Fruit fly (Drosophila melanogaster) ovary, adult (tissue): ENCODE data around the gene mri.

ENCODE experiments used
- CG17801 ChIP-seq: fragments of 200-800 bp; optimal IDR thresholded peaks from 2 replicates; lab custom pipeline; 2019; ENCODE audit warnings: missing biosample characterization, mild to moderate bottlenecking, missing genetic modification characterization, moderate library complexity; ENCODE audit not compliant: partially characterized antibody

The mri gene

DNA sequence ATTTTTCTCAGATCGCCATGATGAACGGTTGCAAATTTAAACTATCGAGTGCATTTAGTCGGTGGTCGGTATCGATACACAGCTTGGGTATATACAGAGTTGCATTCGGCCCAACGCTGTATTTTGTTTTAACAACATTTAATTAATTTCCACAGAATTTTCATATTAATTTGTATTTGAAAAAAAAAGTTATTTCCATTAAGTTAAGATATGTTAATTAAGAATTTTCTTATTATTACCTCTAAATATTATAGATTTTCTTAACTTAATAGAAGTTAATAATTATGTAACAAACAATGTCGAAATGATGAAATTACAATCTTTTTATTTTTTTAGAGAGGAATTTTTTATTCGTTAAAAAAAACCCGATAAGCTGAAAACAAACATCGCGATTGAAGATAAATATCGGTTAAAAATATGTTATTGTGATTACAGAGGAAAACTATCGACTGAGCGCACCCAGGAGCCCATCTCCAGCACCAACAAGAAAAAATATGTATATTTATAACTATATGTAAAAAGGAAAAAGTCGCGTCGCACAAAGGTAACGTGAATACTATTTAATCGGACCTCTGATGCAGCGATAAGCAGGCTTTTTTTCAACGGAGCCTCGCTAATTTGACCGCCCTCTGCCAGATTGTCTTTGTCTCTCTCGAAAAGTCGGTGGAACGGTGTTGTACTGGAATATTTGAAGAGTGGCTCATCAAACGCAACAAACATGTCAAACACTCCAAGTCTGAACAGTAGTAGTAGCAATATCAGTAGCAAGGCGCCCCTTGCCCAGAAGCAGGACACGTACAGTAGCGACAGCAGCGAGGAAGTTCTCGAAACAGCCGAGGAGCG is at the start of gene mri, which contains the start of gene rno:
TSS of gene mri (plus strand) at position 421 of the 843 bp plus-strand sequence.
TSS of gene rno (minus strand) at position 9 of the 843 bp plus-strand sequence.
- peak; percentile 76 for TF ChIP-seq CG17801 (GFP tag; lab: Kevin White, UChicago)

DNA sequence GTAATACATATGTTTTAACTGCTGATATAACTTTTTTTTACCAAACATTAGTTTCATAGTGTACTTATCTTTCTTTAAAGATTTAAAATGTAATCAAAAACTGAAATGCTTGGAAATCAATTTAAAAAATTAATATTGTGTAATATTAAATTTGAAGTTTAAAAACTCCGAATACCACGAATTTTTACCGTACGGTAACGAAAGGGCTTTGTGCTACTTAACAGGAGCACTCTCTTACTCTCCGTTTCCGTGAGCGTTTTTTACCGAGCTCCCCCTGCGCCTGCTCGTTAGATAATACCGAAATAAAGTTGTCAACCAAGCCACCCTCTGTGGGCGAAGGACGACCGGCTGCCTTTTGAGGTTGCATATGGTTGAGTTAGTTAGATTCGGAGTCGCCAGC is 47.5 kb upstream of the mri start, which contains the start of the genes Dic61B and p130CAS:
TSS of gene Dic61B (minus strand) at position 101 of the 400 bp plus-strand sequence.
TSS of gene p130CAS (plus strand) at position 396 of the 400 bp plus-strand sequence.
- TF ChIP-seq CG17801 (GFP tag; lab: Kevin White, UChicago) = no peak

DNA sequence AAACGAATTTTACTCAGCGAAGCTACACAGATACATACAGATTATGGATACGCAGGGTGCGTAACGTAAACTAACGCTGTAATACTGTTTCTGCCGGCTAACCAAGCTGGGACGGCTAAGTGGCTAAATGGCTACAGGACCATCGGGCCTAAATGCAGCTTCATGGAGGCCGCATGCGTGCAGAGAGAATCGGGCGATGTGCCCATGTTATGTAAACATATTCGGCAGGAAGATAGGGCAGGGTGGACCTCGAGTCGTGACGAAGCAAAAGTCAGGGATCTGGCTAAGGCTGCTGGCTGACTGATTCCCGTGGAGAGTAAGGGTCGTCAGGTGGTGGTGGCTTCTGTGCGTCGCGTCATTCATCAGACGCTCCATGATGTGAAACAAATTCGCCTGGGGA is 46.3 kb upstream of the mri start:
- TF ChIP-seq CG17801 (GFP tag; lab: Kevin White, UChicago) = no peak

DNA sequence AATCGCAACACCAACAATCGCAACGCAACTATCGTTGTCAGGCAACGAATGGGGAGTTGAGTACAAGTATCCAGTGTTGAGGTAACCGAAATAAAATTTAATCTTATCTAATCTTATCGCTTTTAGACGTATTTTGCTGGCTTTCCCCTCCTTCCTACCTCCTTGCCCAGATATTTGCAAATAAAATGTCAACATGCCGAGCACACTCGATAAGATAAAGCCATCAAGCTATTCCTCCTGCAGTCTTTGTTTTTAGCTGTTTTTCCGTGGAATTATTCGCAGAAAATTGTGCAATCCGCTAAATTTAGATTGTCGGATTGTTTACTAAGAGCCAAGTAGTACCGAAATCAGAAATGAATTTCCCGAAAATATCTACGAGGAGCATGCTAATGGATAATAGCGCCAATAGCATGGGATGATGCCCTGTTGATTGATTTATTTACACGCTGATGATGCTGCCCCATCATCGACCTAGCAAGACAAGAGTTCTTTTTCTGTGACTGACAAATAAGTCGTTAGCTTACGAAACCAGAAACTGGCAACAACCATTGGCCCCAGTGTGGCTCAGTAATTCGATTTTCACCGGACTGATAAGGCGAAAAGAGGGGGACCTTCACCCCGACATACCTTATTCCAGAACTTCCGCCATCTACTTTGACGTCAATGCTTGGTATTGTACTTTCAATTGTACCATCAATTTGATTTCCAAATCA is 43.2 kb upstream of the mri start:
- TF ChIP-seq CG17801 (GFP tag; lab: Kevin White, UChicago) = peak; percentile 22

DNA sequence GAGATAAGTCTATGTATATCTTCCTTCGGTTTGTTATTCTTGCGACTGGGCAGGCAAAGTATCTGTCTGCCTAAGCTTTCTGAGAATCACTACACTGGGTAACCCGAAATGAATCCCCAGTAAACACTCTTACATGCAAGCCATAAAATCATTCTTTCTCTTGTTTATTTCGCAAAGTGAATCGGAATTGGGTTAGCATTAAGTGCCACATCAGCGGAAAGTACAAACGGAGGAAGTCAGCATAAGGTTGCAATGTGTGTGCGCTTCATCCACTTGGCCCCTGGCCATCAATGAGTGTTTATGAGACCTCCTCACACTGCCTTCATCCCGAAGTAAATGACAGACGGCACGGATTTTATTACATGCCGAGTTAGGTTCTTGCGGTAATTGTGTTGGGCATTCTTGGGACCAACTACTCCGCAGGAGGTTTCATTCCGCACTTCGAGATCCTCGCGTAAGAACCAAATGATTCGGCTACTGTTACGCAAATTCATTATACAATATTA is 42.2 kb upstream of the mri start:
- no peak for TF ChIP-seq CG17801 (GFP tag; lab: Kevin White, UChicago)

DNA sequence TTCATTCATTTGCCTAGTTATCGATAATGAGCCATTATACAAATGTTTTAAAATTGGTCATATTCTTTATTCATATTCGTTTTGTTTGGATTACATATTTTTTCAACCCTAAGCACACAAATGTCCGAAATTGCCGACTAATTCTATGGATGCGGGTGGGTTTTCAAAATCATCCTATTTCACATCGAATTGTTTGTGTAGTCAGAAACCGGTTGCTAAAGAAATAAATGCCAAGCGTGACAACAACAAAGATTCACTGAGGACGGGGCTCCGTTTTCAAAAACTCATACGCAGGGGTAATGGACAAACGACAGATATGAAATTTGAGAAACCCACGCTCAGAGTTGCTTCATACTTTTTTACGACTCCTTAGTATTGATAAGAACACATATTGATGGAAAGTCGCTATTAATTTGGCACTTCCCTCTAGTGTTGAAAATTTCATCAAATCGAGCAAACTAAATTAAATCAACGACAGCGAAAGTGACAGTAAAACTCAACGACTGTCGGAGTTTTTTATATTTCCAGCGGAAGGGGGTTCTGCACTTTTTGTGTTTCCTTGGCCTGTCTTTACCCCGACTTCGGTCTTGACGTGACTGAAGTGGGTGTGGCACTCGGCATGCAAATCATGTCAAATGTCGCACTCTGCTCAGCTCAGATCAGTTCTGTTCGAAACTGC is 40.4 kb upstream of the mri start:
- no peak for TF ChIP-seq CG17801 (GFP tag; lab: Kevin White, UChicago)

DNA sequence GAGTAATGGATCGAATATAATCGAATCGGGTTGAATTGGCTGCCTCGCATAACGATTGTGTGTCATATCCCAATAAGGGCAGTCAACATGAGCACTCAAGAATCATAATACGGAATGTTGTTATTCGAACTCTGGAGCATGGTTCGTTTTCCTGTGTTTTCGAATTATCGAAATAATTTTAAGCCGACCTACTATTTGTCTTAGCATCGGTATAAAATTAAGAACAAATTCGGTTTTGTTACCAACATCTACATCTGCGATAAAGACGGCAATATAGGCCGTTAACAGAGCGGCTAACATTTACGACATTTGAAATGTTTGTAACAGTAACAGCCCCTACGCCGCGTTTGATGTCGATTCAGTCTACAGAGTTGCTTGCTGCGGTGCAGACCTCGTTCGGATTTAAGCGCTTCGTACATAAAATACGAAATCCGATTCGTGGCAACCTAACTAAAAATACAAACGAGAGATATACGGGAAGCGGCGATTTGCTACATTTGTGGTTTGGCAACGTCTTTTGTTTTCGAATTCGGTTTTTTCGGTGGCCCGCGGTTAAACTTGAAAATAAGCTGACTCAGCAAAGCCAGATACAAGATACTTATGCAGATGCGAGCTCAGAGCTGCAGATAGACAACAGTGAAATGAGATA is 39.4 kb upstream of the mri start:
- peak; percentile 34 for TF ChIP-seq CG17801 (GFP tag; lab: Kevin White, UChicago)

DNA sequence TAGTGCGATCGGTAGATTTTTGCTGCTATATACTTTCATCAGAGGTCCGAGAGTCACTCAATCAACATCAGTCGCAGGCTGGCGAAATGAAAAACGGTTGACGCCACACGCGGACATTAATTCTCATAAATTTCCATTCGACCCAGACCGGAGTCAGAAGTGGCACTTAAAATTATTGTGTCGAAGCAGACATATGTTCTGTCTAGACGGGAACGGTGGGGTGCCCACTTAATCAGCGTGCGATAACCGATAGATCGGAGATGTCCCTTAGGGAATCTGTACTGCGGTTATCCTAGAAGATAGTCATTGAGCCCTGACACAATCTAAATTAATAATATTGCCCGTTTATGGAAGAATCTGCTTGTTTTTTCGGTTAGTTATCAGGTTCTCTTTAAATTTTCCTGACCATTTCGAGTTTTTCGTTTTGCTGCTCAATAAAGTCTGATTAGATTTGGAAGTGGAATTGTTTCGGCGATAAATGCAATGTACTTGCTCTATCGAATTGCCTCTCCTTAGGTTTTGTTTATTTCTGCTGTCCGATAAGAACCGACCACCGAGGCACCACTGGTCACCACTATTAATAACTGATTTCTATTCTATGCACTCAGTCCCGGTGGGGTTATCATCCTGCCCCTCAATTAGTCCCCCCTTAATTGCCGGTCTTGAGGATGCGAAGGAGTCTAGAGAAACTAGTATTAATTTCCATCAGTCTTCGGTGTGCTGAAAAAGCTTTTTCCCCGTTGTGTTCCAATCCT is 38.0 kb upstream of the mri start:
- TF ChIP-seq CG17801 (GFP tag; lab: Kevin White, UChicago) = no peak

DNA sequence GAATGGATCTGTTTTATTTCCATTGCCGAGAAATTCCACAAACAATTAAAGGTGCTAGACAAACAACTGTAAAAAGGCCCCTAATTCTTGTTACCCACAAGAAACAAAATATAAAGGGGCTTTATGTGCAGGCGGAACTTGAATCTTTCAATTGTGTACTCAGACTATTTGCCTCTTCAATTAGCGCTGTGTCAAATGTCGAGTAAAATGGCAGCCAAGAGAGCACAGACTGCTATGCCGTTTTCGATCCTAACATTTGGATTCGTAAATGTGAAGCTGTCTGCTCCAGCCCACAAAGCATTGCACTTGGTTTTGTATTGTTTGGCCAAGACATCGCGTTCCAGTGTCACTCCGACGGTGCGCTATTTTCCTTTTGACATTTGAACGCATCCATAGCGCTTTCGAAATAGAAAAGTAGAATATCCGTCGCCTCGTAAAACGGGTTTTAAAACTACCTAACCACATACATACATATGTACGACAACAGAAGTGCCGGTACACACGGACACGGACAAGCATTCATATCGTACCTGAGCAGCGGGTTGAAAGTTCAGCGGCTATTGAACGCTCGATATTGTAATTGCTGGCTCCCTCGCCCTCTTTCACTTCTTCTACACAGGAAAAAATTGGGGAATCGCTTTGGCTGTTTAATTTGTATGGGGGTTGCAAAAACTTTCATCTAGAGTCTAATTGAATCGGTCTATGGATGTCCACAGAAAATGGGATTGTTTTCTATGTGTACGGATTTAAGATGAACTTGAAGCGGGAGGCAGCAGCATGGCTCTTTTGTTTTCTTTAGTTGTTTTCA is 33.8 kb upstream of the mri start:
- no peak for TF ChIP-seq CG17801 (GFP tag; lab: Kevin White, UChicago)

DNA sequence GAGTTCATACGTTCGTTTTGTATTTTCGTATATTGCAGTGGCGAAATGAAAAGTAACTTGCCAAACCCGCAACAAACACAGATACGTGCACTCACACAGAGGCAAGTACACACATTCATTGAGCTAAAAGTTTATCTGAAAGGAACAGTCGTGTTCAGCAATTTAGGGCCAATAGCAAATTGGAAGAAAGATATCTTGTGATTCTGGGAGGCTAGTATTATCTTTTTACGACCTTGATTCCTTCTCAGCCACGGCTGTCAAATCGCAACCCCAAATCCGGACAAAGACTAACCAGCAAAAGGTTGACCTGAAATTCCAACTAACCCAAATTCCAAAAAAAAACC is 33.2 kb upstream of the mri start:
- TF ChIP-seq CG17801 (GFP tag; lab: Kevin White, UChicago) = no peak

DNA sequence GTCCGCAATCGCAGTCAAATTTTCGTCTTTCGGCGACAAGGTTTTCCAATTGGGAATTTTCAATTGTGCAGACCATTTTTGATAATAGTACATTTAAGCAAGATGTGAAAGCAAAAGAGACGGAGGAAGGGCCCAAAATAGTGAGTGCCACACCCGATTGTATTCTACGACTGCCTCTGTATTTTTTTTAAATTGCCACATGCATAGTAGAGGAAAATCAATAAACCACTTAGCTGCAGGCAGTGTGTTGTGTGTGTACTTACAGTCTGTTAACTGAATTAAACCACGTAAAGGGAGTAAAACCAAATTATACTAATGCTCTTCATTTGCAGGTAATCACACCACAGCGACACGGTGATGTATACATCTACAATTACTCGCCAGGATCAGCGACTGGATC is 28.2 kb upstream of the mri start:
- TF ChIP-seq CG17801 (GFP tag; lab: Kevin White, UChicago) = no peak

DNA sequence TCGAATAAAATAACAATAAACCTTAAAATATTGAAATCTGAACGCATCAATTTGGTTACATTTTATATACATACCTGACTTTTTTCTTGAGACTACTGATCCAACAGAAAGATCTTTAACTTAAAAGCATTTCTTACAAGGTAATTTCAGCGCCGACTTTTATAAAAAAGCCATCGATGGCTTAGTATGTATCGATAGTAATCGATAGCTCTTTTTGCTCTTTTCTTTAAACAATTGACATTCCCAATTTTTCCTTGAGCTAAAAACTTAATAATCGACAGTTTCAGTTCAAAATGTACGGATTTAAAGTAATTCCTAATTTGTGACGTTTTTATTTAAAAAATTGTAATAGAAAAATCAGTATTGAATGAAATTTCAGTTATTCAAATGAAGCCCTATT is 25.5 kb upstream of the mri start:
- TF ChIP-seq CG17801 (GFP tag; lab: Kevin White, UChicago) = no peak

DNA sequence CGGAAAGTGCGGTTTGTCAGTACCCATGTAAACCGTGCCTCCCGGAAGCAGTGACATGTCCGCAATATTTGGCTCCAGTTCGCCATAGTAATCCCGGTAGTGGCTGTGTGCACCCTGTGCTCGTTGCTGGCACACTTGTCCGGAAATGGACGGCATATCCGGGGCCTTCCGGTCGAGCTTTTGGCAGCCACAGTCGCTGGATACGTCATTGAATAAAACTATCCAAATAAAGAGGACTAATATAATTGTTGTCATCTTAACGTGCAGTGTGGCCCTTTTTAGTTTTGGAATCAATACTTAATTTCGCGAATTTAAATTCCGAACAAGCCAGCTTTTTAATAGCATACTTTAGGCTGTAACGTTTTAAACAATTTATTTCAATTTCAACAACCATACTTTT is 24.0 kb upstream of the mri start, which contains the start of gene CG7049:
TSS of gene CG7049 (minus strand) at position 280 of the 400 bp plus-strand sequence.
- peak; percentile 43 for TF ChIP-seq CG17801 (GFP tag; lab: Kevin White, UChicago)
